Worm (Caenorhabditis elegans) whole organism, L2 larva: ENCODE results near the gene mtrf-1L.

Experiments
- R02D3.7 ChIP-seq: fragments of 150-350 bp; optimal IDR thresholded peaks from 2 replicates; lab custom pipeline; 2014; ENCODE audit warnings: missing biosample characterization, missing genetic modification characterization
- mdl-1 ChIP-seq, 2 experiments: fragments of 150-350 bp in 1 of 2; sonication (generic microtip) in 1 of 2; optimal IDR thresholded peaks; 2 replicates each; lab custom pipeline; 2017; ENCODE audit warnings: missing biosample characterization in 2 of 2, missing genetic modification characterization in 2 of 2
- nhr-23 ChIP-seq: fragments of 150-350 bp; optimal IDR thresholded peaks from 2 replicates; lab custom pipeline; 2014; ENCODE audit warnings: missing biosample characterization, missing genetic modification reagents, missing genetic modification characterization
- nhr-25 ChIP-seq: fragments of 150-350 bp; sonication (generic microtip); optimal IDR thresholded peaks from 3 replicates; lab custom pipeline; 2014; ENCODE audit warnings: missing biosample characterization, missing genetic modification characterization
- nhr-77 ChIP-seq: fragments of 150-350 bp; optimal IDR thresholded peaks from 2 replicates; lab custom pipeline; 2014; ENCODE audit warnings: missing biosample characterization, missing genetic modification characterization
- sma-3 ChIP-seq: sonication (generic microtip); optimal IDR thresholded peaks from 2 replicates; lab custom pipeline; 2016; ENCODE audit warnings: missing genetic modification reagents, missing genetic modification characterization, missing compliant biosample characterization
- snpc-4 ChIP-seq: fragments of 150-350 bp; optimal IDR thresholded peaks from 2 replicates; lab custom pipeline; 2014; ENCODE audit warnings: missing biosample characterization, missing genetic modification characterization

- TF ChIP-seq R02D3.7 (tag; lab: Kevin White, UChicago) (no peak), sma-3 (GFP tag; lab: Kevin White, UChicago) (no peak), snpc-4 (tag; lab: Kevin White, UChicago) (no peak), nhr-25 (no peak), mdl-1 (tag; optimal IDR thresholded peaks at IDR 0.05; lab: Kevin White, UChicago) (no peak), nhr-77 (tag; lab: Kevin White, UChicago) (no peak), nhr-23 (tag; lab: Kevin White, UChicago) (no peak)
Observed at ce11 chrIV:5186480-5187205, at the start of gene mtrf-1L, which contains the start of gene W03F8.6.
